Fruit fly (Drosophila melanogaster): Measurements from ENCODE around the gene baz.

The baz gene

dm6 chrX:17148951-17149449 lies 10.8 kb upstream of the baz start, which contains the start of gene Chchd2 (continued):
- TF ChIP-seq CG3995 (GFP tag; optimal IDR thresholded peaks at IDR 0.05) (no peak), Tbp (GFP tag; optimal IDR thresholded peaks at IDR 0.05) (no peak), gfzf (GFP tag; optimal IDR thresholded peaks at IDR 0.05) (peak; percentile 62), zf30C (GFP tag; optimal IDR thresholded peaks at IDR 0.05) (no peak), onecut (GFP tag; IDR thresholded peaks at IDR 0.05) (peak; percentile 32; the same call in 1 of the 2 replicates), Bgb (GFP tag; IDR thresholded peaks at IDR 0.05; ENCODE audit: partially characterized antibody) (peak; percentile 29; the same call in 1 of the 2 replicates), Nf-YB (GFP tag; optimal IDR thresholded peaks at IDR 0.05) (no peak), cas (GFP tag; IDR thresholded peaks at IDR 0.05) (no peak), nmo (GFP tag; optimal IDR thresholded peaks at IDR 0.05) (no peak), Scr (GFP tag; IDR thresholded peaks at IDR 0.05; ENCODE audit: partially characterized antibody) (no peak), pzg (GFP tag; optimal IDR thresholded peaks at IDR 0.05) (peak; percentile 44), Opbp (GFP tag; IDR thresholded peaks at IDR 0.05; ENCODE audit: partially characterized antibody) (peak; percentile 43; the same call in 2 of the 3 replicates), HLH3B (GFP tag; IDR thresholded peaks at IDR 0.05) (no peak), CG5953 (GFP tag; IDR thresholded peaks at IDR 0.05) (no peak), ro (GFP tag; IDR thresholded peaks at IDR 0.05) (no peak), CG8924 (tag; optimal IDR thresholded peaks at IDR 0.05) (no peak), Aef1 (GFP tag; IDR thresholded peaks at IDR 0.05) (no peak), lbe (GFP tag; optimal IDR thresholded peaks at IDR 0.05) (no peak), slou (GFP tag; optimal IDR thresholded peaks at IDR 0.05) (no peak), bbx (GFP tag; IDR thresholded peaks at IDR 0.05; ENCODE audit: partially characterized antibody) (no peak), vvl (GFP tag; IDR thresholded peaks at IDR 0.05) (no peak), luna (GFP tag; optimal IDR thresholded peaks at IDR 0.05) (no peak), lab (GFP tag; optimal IDR thresholded peaks at IDR 0.05) (no peak), Hr39 (optimal IDR thresholded peaks at IDR 0.05) (no peak), TFAM (GFP tag; optimal IDR thresholded peaks at IDR 0.05) (no peak), CG1602 (GFP tag; optimal IDR thresholded peaks at IDR 0.05) (no peak), CG16813 (GFP tag; IDR thresholded peaks at IDR 0.05; ENCODE audit: partially characterized antibody) (no peak; the same call in 2 of the 3 replicates), CG12071 (GFP tag; optimal IDR thresholded peaks at IDR 0.05) (no peak), Bteb2 (GFP tag; optimal IDR thresholded peaks at IDR 0.05) (no peak), CG2875 (GFP tag; optimal IDR thresholded peaks at IDR 0.05) (peak; percentile 5), gem (tag; optimal IDR thresholded peaks at IDR 0.05) (no peak), CG12219 (GFP tag; optimal IDR thresholded peaks at IDR 0.05) (no peak), CG4360 (GFP tag; IDR thresholded peaks at IDR 0.05) (no peak), CG7372 (GFP tag; IDR thresholded peaks at IDR 0.05) (no peak), CG17912 (GFP tag; optimal IDR thresholded peaks at IDR 0.05) (no peak), dimm (GFP tag; IDR thresholded peaks at IDR 0.05) (no peak), ci (GFP tag; IDR thresholded peaks at IDR 0.05) (0 out of 3 replicates have a peak, but pooled peaks have one; percentile 41), da (GFP tag; optimal IDR thresholded peaks at IDR 0.05) (no peak), CG4820 (GFP tag; optimal IDR thresholded peaks at IDR 0.05) (no peak), CG32532 (GFP tag; IDR thresholded peaks at IDR 0.05) (no peak), Stat92E (GFP tag; optimal IDR thresholded peaks at IDR 0.05) (peak in 1 of 3 experiments; percentile 40), ac (GFP tag; optimal IDR thresholded peaks at IDR 0.05) (no peak), HmgD (GFP tag; optimal IDR thresholded peaks at IDR 0.05) (no peak), CG7963 (GFP tag; IDR thresholded peaks at IDR 0.05; ENCODE audit: partially characterized antibody) (no peak), Sox102F (GFP tag; optimal IDR thresholded peaks at IDR 0.05) (no peak), sd (tag; optimal IDR thresholded peaks at IDR 0.05) (peak; percentile 60), Atf3 (GFP tag; optimal IDR thresholded peaks at IDR 0.05) (no peak), CG8089 (GFP tag; optimal IDR thresholded peaks at IDR 0.05) (no peak), br (optimal IDR thresholded peaks at IDR 0.05) (no peak), CG10543 (GFP tag; optimal IDR thresholded peaks at IDR 0.05) (peak; percentile 15), klu (GFP tag; IDR thresholded peaks at IDR 0.05) (no peak)

Data from whole organism, embryonic.